Worm (Caenorhabditis elegans): Measurements from ENCODE around the gene Y48E1B.17.

DNA sequence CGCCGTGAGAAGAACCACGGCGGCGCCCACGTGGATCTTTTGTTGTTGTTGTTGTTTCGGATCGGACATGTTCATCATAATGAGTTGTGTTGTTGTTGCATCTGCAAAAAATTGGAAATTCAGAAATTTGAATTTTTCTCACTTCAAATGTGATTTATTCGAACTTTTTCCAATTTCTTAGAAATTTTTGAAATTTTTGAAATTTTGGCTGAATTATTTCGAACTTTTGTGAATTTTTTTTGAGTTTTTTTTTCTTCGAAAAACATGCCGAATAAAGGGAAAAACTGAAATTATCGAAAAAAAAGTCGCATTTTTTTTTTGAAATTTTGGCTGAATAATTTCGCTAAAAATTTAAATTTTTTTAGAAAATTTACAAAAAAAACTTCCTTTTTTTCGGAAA lies 9.8 kb downstream of the Y48E1B.17 start, which contains the start of gene snx-14:
- TF ChIP-seq lin-39 (tag; optimal IDR thresholded peaks at IDR 0.05) (no peak), lin-29 (GFP tag; IDR thresholded peaks at IDR 0.05) (no peak), pqm-1 (tag; optimal IDR thresholded peaks at IDR 0.05) (no peak), fkh-10 (GFP tag; optimal IDR thresholded peaks at IDR 0.05) (no peak), nhr-28 (tag; optimal IDR thresholded peaks at IDR 0.05) (no peak), lsy-2 (tag; optimal IDR thresholded peaks at IDR 0.05) (no peak)

All from whole organism, L4 larva.